Worm (Caenorhabditis elegans): ENCODE data around the gene H03E18.2.

- TF ChIP-seq ama-1 (optimal IDR thresholded peaks at IDR 0.05) (no peak), ama-1 (GFP tag; optimal IDR thresholded peaks at IDR 0.05) (no peak), B0035.1 (tag; optimal IDR thresholded peaks at IDR 0.05) (no peak), nhr-80 (tag; optimal IDR thresholded peaks at IDR 0.05) (no peak), nhr-120 (GFP tag; IDR thresholded peaks at IDR 0.05) (0 out of 2 replicates have a peak, but pooled peaks have one; percentile 78), him-1 (tag; optimal IDR thresholded peaks at IDR 0.05) (no peak), snpc-4 (GFP tag; optimal IDR thresholded peaks at IDR 0.05) (no peak), snpc-4 (tag; optimal IDR thresholded peaks at IDR 0.05) (no peak)
Measured at ce11 chrX:8509088-8509487, 11.2 kb downstream of the H03E18.2 start.
